Fruit fly (Drosophila melanogaster): ENCODE measurements around the gene CG9705.

CG9705 gene

DNA sequence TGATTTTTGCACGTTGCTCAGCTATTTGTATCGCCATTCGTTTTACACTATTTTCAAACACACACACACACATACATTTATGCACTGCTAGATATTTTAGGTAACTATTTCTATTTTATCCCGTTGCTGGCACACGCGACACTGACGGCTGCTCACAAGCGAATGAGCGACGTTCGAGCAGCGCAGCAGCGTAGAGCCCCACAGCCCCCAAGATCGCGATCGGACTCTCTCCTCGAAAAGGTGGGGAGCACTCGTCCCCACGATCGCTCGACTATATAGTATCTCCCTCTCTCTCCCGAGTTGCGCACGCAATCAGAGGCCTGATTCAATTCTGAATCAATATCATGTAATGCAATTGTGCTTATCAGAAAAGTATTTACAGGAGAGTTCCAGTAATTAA, 20.1 kb downstream of the CG9705 start (continued):
- no peak for TF ChIP-seq Rx (GFP tag; IDR thresholded peaks at IDR 0.05)
- TF ChIP-seq Hmr (GFP tag; optimal IDR thresholded peaks at IDR 0.05): peak; percentile 16
- no peak for TF ChIP-seq CG17361 (GFP tag; IDR thresholded peaks at IDR 0.05)
- TF ChIP-seq tup (GFP tag; optimal IDR thresholded peaks at IDR 0.05): no peak
- TF ChIP-seq CG1647 (GFP tag; optimal IDR thresholded peaks at IDR 0.05): no peak
- TF ChIP-seq Xbp1 (GFP tag; optimal IDR thresholded peaks at IDR 0.05): no peak
- no peak for TF ChIP-seq Hmx (GFP tag; optimal IDR thresholded peaks at IDR 0.05)
- no peak for TF ChIP-seq CG10959 (GFP tag; IDR thresholded peaks at IDR 0.05)
- TF ChIP-seq CG12299 (tag; optimal IDR thresholded peaks at IDR 0.05): no peak
- TF ChIP-seq Dek (tag; optimal IDR thresholded peaks at IDR 0.05): no peak
- TF ChIP-seq CG3407 (GFP tag; optimal IDR thresholded peaks at IDR 0.05): no peak
- TF ChIP-seq CG31388 (GFP tag; optimal IDR thresholded peaks at IDR 0.05): no peak
- TF ChIP-seq toy (GFP tag; IDR thresholded peaks at IDR 0.05): no peak
- no peak for TF ChIP-seq CG15269 (tag; optimal IDR thresholded peaks at IDR 0.05)
- TF ChIP-seq CG9215 (GFP tag; IDR thresholded peaks at IDR 0.05): no peak
- peak; percentile 19 for TF ChIP-seq BtbVII (GFP tag; optimal IDR thresholded peaks at IDR 0.05)
- TF ChIP-seq bab2 (GFP tag; optimal IDR thresholded peaks at IDR 0.05): no peak
- 0 out of 3 replicates have a peak, but pooled peaks have one; percentile 23 for TF ChIP-seq Dbx (GFP tag; IDR thresholded peaks at IDR 0.05)
- TF ChIP-seq Mad (GFP tag; optimal IDR thresholded peaks at IDR 0.05): no peak
- no peak for TF ChIP-seq sima (GFP tag; optimal IDR thresholded peaks at IDR 0.05)
- TF ChIP-seq Oli (tag; optimal IDR thresholded peaks at IDR 0.05): no peak
- peak; percentile 36 for TF ChIP-seq grn (GFP tag; optimal IDR thresholded peaks at IDR 0.05)
- TF ChIP-seq Abd-B (GFP tag; optimal IDR thresholded peaks at IDR 0.05): no peak
- no peak for TF ChIP-seq so (GFP tag; IDR thresholded peaks at IDR 0.05)
- TF ChIP-seq Med (GFP tag): peak; percentile 74
- TF ChIP-seq rib (GFP tag; IDR thresholded peaks at IDR 0.05): peak; percentile 56; the same call in 1 of the 2 replicates
- TF ChIP-seq phol (tag; optimal IDR thresholded peaks at IDR 0.05): no peak
- no peak for TF ChIP-seq fd102C (GFP tag; optimal IDR thresholded peaks at IDR 0.05)
- TF ChIP-seq CG7271 (tag; optimal IDR thresholded peaks at IDR 0.05): no peak
- TF ChIP-seq CG9437 (GFP tag; optimal IDR thresholded peaks at IDR 0.05): no peak
- TF ChIP-seq gro (GFP tag; optimal IDR thresholded peaks at IDR 0.05): peak; percentile 33
- TF ChIP-seq CoRest (tag; optimal IDR thresholded peaks at IDR 0.05): no peak
- no peak for TF ChIP-seq knrl (GFP tag; IDR thresholded peaks at IDR 0.05; ENCODE audit: partially characterized antibody)
- no peak for TF ChIP-seq mld (GFP tag; IDR thresholded peaks at IDR 0.05; ENCODE audit: partially characterized antibody)
- TF ChIP-seq hb (GFP tag; IDR thresholded peaks at IDR 0.05; ENCODE audit: partially characterized antibody): no peak
- TF ChIP-seq amos (GFP tag; IDR thresholded peaks at IDR 0.05; ENCODE audit: partially characterized antibody): peak; percentile 26; the same call in 1 of the 2 replicates
- no peak for TF ChIP-seq CG14014 (GFP tag; IDR thresholded peaks at IDR 0.05)
- TF ChIP-seq CG6272 (GFP tag; IDR thresholded peaks at IDR 0.05): no peak
- TF ChIP-seq CG14667 (GFP tag; IDR thresholded peaks at IDR 0.05): no peak
- no peak for TF ChIP-seq Fer2 (tag; optimal IDR thresholded peaks at IDR 0.05)
- no peak for TF ChIP-seq dpn (GFP tag; optimal IDR thresholded peaks at IDR 0.05)
- no peak for TF ChIP-seq CG1529 (GFP tag; optimal IDR thresholded peaks at IDR 0.05)
- TF ChIP-seq B-H1 (GFP tag; IDR thresholded peaks at IDR 0.05): no peak
- no peak for TF ChIP-seq NC2α (GFP tag; optimal IDR thresholded peaks at IDR 0.05)
- TF ChIP-seq Meics (GFP tag; optimal IDR thresholded peaks at IDR 0.05): peak; percentile 7
- TF ChIP-seq CG13424 (tag; optimal IDR thresholded peaks at IDR 0.05): no peak
- TF ChIP-seq bsh (GFP tag; optimal IDR thresholded peaks at IDR 0.05): peak in 1 of 2 experiments; percentile 25
- TF ChIP-seq CG11456 (GFP tag; IDR thresholded peaks at IDR 0.05): no peak
- TF ChIP-seq eyg (GFP tag; optimal IDR thresholded peaks at IDR 0.05): no peak
- no peak for TF ChIP-seq CG7556 (GFP tag; optimal IDR thresholded peaks at IDR 0.05)
- no peak for TF ChIP-seq dimm (GFP tag; IDR thresholded peaks at IDR 0.05)
- no peak for TF ChIP-seq cad (GFP tag; optimal IDR thresholded peaks at IDR 0.05)

Measured in whole organism, embryonic.